Worm (Caenorhabditis elegans) whole organism, mixed stage, embryonic: ENCODE measurements around the gene T05B4.12.

Experiments
- M03D4.4 ChIP-seq: sonication (generic microtip); optimal IDR thresholded peaks from 2 replicates; lab custom pipeline; 2017; ENCODE audit warnings: mild to moderate bottlenecking, missing genetic modification characterization, missing compliant biosample characterization
- bed-3 ChIP-seq: fragments of 200-800 bp; sonication (Bioruptor generic); optimal IDR thresholded peaks from 3 replicates; lab custom pipeline; 2018; ENCODE audit warnings: mild to moderate bottlenecking, missing genetic modification characterization, moderate library complexity, missing compliant biosample characterization
- blmp-1 ChIP-seq: fragments of 150-350 bp; optimal IDR thresholded peaks from 2 replicates; lab custom pipeline; 2014; ENCODE audit warnings: missing biosample characterization, missing genetic modification characterization
- ceh-39 ChIP-seq: fragments of 150-350 bp; optimal IDR thresholded peaks from 2 replicates; lab custom pipeline; 2014; ENCODE audit warnings: missing biosample characterization, missing genetic modification characterization
- ceh-43 ChIP-seq: fragments of 200-800 bp; sonication (Bioruptor generic); optimal IDR thresholded peaks from 2 replicates; lab custom pipeline; 2018; ENCODE audit warnings: mild to moderate bottlenecking, missing genetic modification characterization, moderate library complexity, missing compliant biosample characterization
- ceh-83 ChIP-seq: fragments of 200-800 bp; sonication (Bioruptor generic); optimal IDR thresholded peaks from 2 replicates; lab custom pipeline; 2018; ENCODE audit warnings: mild to moderate bottlenecking, missing genetic modification characterization, missing compliant biosample characterization
- ces-1 ChIP-seq: fragments of 150-350 bp; optimal IDR thresholded peaks from 2 replicates; lab custom pipeline; 2014; ENCODE audit warnings: missing biosample characterization, missing genetic modification reagents, missing genetic modification characterization
- cnd-1 ChIP-seq: fragments of 200-800 bp; sonication (Bioruptor generic); optimal IDR thresholded peaks from 2 replicates; lab custom pipeline; 2018; ENCODE audit warnings: mild to moderate bottlenecking, missing genetic modification characterization, missing compliant biosample characterization
- drap-1 ChIP-seq: fragments of 200-800 bp; sonication (Bioruptor generic); optimal IDR thresholded peaks from 3 replicates; lab custom pipeline; 2018; ENCODE audit warnings: mild to moderate bottlenecking, missing genetic modification characterization, missing compliant biosample characterization
- elt-1 ChIP-seq: sonication (generic microtip); optimal IDR thresholded peaks from 2 replicates; lab custom pipeline; 2017; ENCODE audit warnings: missing genetic modification characterization, mild to moderate bottlenecking, missing compliant biosample characterization, antibody characterized with exemption, moderate library complexity, borderline replicate concordance; ENCODE audit not compliant: insufficient read depth
- elt-3 ChIP-seq: fragments of 150-350 bp; optimal IDR thresholded peaks from 2 replicates; lab custom pipeline; 2014; ENCODE audit warnings: missing biosample characterization, missing genetic modification characterization
- flh-1 ChIP-seq: fragments of 200-800 bp; sonication (Bioruptor generic); optimal IDR thresholded peaks from 2 replicates; lab custom pipeline; 2018; ENCODE audit warnings: mild to moderate bottlenecking, missing genetic modification characterization, moderate library complexity, missing compliant biosample characterization
- ham-2 ChIP-seq: fragments of 200-800 bp; sonication (Bioruptor generic); optimal IDR thresholded peaks from 2 replicates; lab custom pipeline; 2018; ENCODE audit warnings: mild to moderate bottlenecking, missing genetic modification characterization, missing compliant biosample characterization
- hlh-1 ChIP-seq: fragments of 150-350 bp; optimal IDR thresholded peaks from 2 replicates; lab custom pipeline; 2014; ENCODE audit warnings: missing biosample characterization, missing genetic modification reagents, missing genetic modification characterization
- lin-32 ChIP-seq: fragments of 200-800 bp; sonication (Bioruptor generic); optimal IDR thresholded peaks from 2 replicates; lab custom pipeline; 2018; ENCODE audit warnings: mild to moderate bottlenecking, missing genetic modification characterization, missing compliant biosample characterization
- lsy-2 ChIP-seq: fragments of 150-350 bp; optimal IDR thresholded peaks from 2 replicates; lab custom pipeline; 2014; ENCODE audit warnings: missing biosample characterization, missing genetic modification characterization
- mab-5 ChIP-seq: fragments of 150-350 bp; optimal IDR thresholded peaks from 2 replicates; lab custom pipeline; 2014; ENCODE audit warnings: missing biosample characterization, missing genetic modification characterization
- mls-2 ChIP-seq: sonication (generic microtip); optimal IDR thresholded peaks from 2 replicates; lab custom pipeline; 2016; ENCODE audit warnings: mild to moderate bottlenecking, missing genetic modification characterization, moderate library complexity, missing compliant biosample characterization
- nhr-12 ChIP-seq: fragments of 150-350 bp; optimal IDR thresholded peaks from 2 replicates; lab custom pipeline; 2014; ENCODE audit warnings: missing biosample characterization, missing genetic modification characterization
- nhr-2 ChIP-seq: fragments of 150-350 bp; optimal IDR thresholded peaks from 2 replicates; lab custom pipeline; 2014; ENCODE audit warnings: missing biosample characterization, missing genetic modification characterization
- nhr-237 ChIP-seq: fragments of 150-350 bp; optimal IDR thresholded peaks from 2 replicates; lab custom pipeline; 2014; ENCODE audit warnings: missing biosample characterization, missing genetic modification characterization
- nhr-76 ChIP-seq: sonication (generic microtip); optimal IDR thresholded peaks from 2 replicates; lab custom pipeline; 2017; ENCODE audit warnings: missing biosample characterization, missing genetic modification characterization
- pha-4 ChIP-seq: fragments of 150-350 bp; optimal IDR thresholded peaks from 2 replicates; lab custom pipeline; 2018; ENCODE audit warnings: missing biosample characterization, missing genetic modification reagents, missing genetic modification characterization
- snpc-4 ChIP-seq: fragments of 150-350 bp; optimal IDR thresholded peaks from 2 replicates; lab custom pipeline; 2014; ENCODE audit warnings: missing biosample characterization, missing genetic modification characterization
- sptf-1 ChIP-seq: sonication (generic microtip); optimal IDR thresholded peaks from 2 replicates; lab custom pipeline; 2017; ENCODE audit warnings: mild to moderate bottlenecking, missing genetic modification characterization, moderate library complexity, missing compliant biosample characterization
- tbx-8 ChIP-seq: fragments of 200-800 bp; sonication (Bioruptor generic); optimal IDR thresholded peaks from 2 replicates; lab custom pipeline; 2018; ENCODE audit warnings: mild to moderate bottlenecking, missing genetic modification characterization, moderate library complexity, missing compliant biosample characterization
- unc-120 ChIP-seq: sonication (generic microtip); optimal IDR thresholded peaks from 2 replicates; lab custom pipeline; 2017; ENCODE audit warnings: missing genetic modification characterization, missing compliant biosample characterization; ENCODE audit not compliant: poor library complexity, severe bottlenecking
- unc-62 ChIP-seq: fragments of 150-350 bp; optimal IDR thresholded peaks from 2 replicates; lab custom pipeline; 2014; ENCODE audit warnings: missing biosample characterization, missing genetic modification reagents, missing genetic modification characterization
- zip-8 ChIP-seq: fragments of 150-350 bp; optimal IDR thresholded peaks from 2 replicates; lab custom pipeline; 2014; ENCODE audit warnings: missing biosample characterization, missing genetic modification characterization
- ztf-11 ChIP-seq: fragments of 150-350 bp; optimal IDR thresholded peaks from 2 replicates; lab custom pipeline; 2014; ENCODE audit warnings: missing biosample characterization, missing genetic modification characterization

The T05B4.12 gene

ce11 chrV:4118332-4118731 lies 7.5 kb downstream of the T05B4.12 start, which contains the start of gene T05B4.9:
Gene T05B4.9 (minus strand): TSS chrV:4118432.
- TF ChIP-seq ceh-39 (tag; lab: Kevin White, UChicago) (no peak), unc-120 (no peak), nhr-2 (tag; lab: Kevin White, UChicago) (no peak), mab-5 (no peak), snpc-4 (tag; lab: Kevin White, UChicago) (no peak), ceh-43 (GFP tag; lab: Kevin White, UChicago) (no peak), elt-3 (tag; lab: Kevin White, UChicago) (no peak)

- no peak for TF ChIP-seq mls-2
- TF ChIP-seq sptf-1, result no peak
- TF ChIP-seq blmp-1 (tag; lab: Kevin White, UChicago), result no peak
- no peak for TF ChIP-seq ceh-39 (tag; lab: Kevin White, UChicago)
- no peak for TF ChIP-seq flh-1 (GFP tag; lab: Kevin White, UChicago)
- TF ChIP-seq bed-3 (GFP tag; lab: Kevin White, UChicago), result no peak
- TF ChIP-seq lin-32 (GFP tag; lab: Kevin White, UChicago), result no peak
- no peak for TF ChIP-seq ceh-43 (GFP tag; lab: Kevin White, UChicago)
- no peak for TF ChIP-seq unc-62 (GFP tag; lab: Kevin White, UChicago)
- no peak for TF ChIP-seq nhr-237 (tag; lab: Kevin White, UChicago)
- no peak for TF ChIP-seq hlh-1
- no peak for TF ChIP-seq ztf-11 (tag; lab: Kevin White, UChicago)
These were observed 9.8 kb downstream of the T05B4.12 start, which contains the start of gene T05B4.8 for ce11 chrV:4116071-4116470. Gene T05B4.8 (minus strand): TSS chrV:4116171.

ce11 chrV:4114627-4115026 lies 11.2 kb downstream of the T05B4.12 start, which contains the start of gene srw-133:
Gene srw-133 (minus strand): TSS chrV:4114727.
- TF ChIP-seq nhr-2 (tag; lab: Kevin White, UChicago) (no peak), elt-3 (tag; lab: Kevin White, UChicago) (no peak), M03D4.4 (no peak), ceh-43 (GFP tag; lab: Kevin White, UChicago) (no peak), sptf-1 (no peak), elt-1 (tag; lab: Kevin White, UChicago) (no peak), nhr-76 (tag; lab: Kevin White, UChicago) (no peak), nhr-12 (tag; lab: Kevin White, UChicago) (no peak), cnd-1 (tag; lab: Kevin White, UChicago) (no peak), zip-8 (tag; lab: Kevin White, UChicago) (no peak), ztf-11 (tag; lab: Kevin White, UChicago) (no peak), bed-3 (GFP tag; lab: Kevin White, UChicago) (no peak), pha-4 (tag; lab: Kevin White, UChicago) (no peak)
- TF ChIP-seq, all 35 proteins: peak for 0

ce11 chrV:4112516-4112915 lies 13.3 kb downstream of the T05B4.12 start, which contains the start of gene srw-134:
Gene srw-134 (minus strand): TSS chrV:4112616.
- TF ChIP-seq unc-120 (no peak), drap-1 (GFP tag; lab: Kevin White, UChicago) (no peak), ham-2 (GFP tag; lab: Kevin White, UChicago) (no peak), ces-1 (no peak), flh-1 (GFP tag; lab: Kevin White, UChicago) (no peak), cnd-1 (tag; lab: Kevin White, UChicago) (no peak), sptf-1 (no peak), ceh-83 (no peak), mls-2 (no peak), zip-8 (tag; lab: Kevin White, UChicago) (no peak)

- TF ChIP-seq snpc-4 (tag; lab: Kevin White, UChicago) (no peak), drap-1 (GFP tag; lab: Kevin White, UChicago) (no peak), ceh-83 (no peak), nhr-76 (tag; lab: Kevin White, UChicago) (no peak)
- TF ChIP-seq, all 35 proteins: peak for 0
These were observed 16.0 kb downstream of the T05B4.12 start, which contains the start of gene clc-18 for ce11 chrV:4109873-4110272. Gene clc-18 (minus strand): TSS chrV:4109973.

- TF ChIP-seq cnd-1 (tag; lab: Kevin White, UChicago) (no peak), elt-3 (tag; lab: Kevin White, UChicago) (no peak), mab-5 (no peak), flh-1 (GFP tag; lab: Kevin White, UChicago) (no peak), lsy-2 (tag; lab: Kevin White, UChicago) (no peak), zip-8 (tag; lab: Kevin White, UChicago) (no peak), nhr-237 (tag; lab: Kevin White, UChicago) (no peak), pha-4 (tag; lab: Kevin White, UChicago) (no peak), ceh-43 (GFP tag; lab: Kevin White, UChicago) (no peak), tbx-8 (no peak), nhr-2 (tag; lab: Kevin White, UChicago) (no peak), mls-2 (no peak), ham-2 (GFP tag; lab: Kevin White, UChicago) (no peak), ces-1 (no peak), elt-1 (tag; lab: Kevin White, UChicago) (no peak), bed-3 (GFP tag; lab: Kevin White, UChicago) (no peak)
- TF ChIP-seq, all 35 proteins: peak for 0
These were observed 19.1 kb downstream of the T05B4.12 start for ce11 chrV:4106688-4107087.
